Worm (Caenorhabditis elegans) whole organism, young adult: ENCODE data around the gene miga-1.

Experiments used
- dox-1 ChIP-seq: fragments of 200-800 bp; sonication (Bioruptor generic); IDR thresholded peaks from 2 replicates; pipeline ENCODE4 v1.3.6; 2022; ENCODE audit warnings: missing genetic modification reagents, missing genetic modification characterization, missing compliant biosample characterization
- hmg-1.2 ChIP-seq: fragments of 200-800 bp; sonication (Bioruptor generic); IDR thresholded peaks from 2 replicates; pipeline ENCODE4 v1.3.6; 2022; ENCODE audit warnings: missing genetic modification reagents, missing genetic modification characterization, missing compliant biosample characterization
- lin-26 ChIP-seq: fragments of 200-800 bp; sonication (Bioruptor generic); IDR thresholded peaks from 2 replicates; pipeline ENCODE4 v1.3.6; 2022; ENCODE audit warnings: missing genetic modification reagents, missing genetic modification characterization, missing compliant biosample characterization
- madf-10 ChIP-seq: sonication (generic microtip); optimal IDR thresholded peaks from 2 replicates; lab custom pipeline; 2016; ENCODE audit warnings: mild to moderate bottlenecking, missing genetic modification characterization, missing compliant biosample characterization

DNA sequence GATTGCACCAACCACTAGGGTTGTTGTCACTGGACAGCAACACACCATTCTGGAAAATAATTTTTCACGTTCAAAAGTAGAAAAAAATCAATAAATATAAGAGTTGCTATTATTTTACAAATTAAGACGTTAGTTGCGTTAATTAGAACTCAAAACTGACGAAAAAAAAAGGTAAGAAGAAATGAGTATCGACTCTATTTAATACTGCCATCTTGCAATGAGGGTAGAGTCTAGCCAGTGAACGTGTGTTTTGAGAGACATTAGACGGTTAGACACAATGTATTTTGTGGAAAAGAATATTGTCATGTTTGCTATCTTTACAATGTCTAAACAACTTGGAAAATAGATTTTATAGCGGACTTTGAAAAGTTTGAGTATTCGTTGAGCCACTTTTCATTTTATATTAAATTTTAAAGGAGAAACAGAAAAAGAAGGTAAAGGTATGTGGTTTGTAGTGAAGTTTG, 13.0 kb upstream of the miga-1 start, which contains the start of gene cdr-6:
- TF ChIP-seq dox-1 (GFP tag; lab: Robert Waterston, UW): no peak
- no peak for TF ChIP-seq lin-26
- peak; percentile 44; the same call in 1 of the 2 replicates for TF ChIP-seq hmg-1.2 (GFP tag; lab: Robert Waterston, UW)
- TF ChIP-seq madf-10 (tag; lab: Kevin White, UChicago): no peak
